Fruit fly (Drosophila melanogaster) whole organism, embryonic: Measurements from ENCODE around the gene ics.

Experiments
- Bdp1 ChIP-seq: fragments of 200-800 bp; sonication (Bioruptor generic); optimal IDR thresholded peaks from 3 replicates; lab custom pipeline; 2016; ENCODE audit warnings: missing biosample characterization, missing genetic modification characterization
- CG10321 ChIP-seq: fragments of 200-800 bp; sonication (Bioruptor generic); IDR thresholded peaks from 2 replicates; pipeline ENCODE4 v1.3.6; 2022; ENCODE audit warnings: missing biosample characterization, missing genetic modification characterization
- CG11085 ChIP-seq: fragments of 200-800 bp; sonication (Bioruptor generic); IDR thresholded peaks from 2 replicates; pipeline ENCODE4 v1.3.6; 2022; ENCODE audit warnings: missing biosample characterization, missing genetic modification characterization
- CG12942 ChIP-seq: fragments of 200-800 bp; sonication (Bioruptor generic); optimal IDR thresholded peaks from 3 replicates; lab custom pipeline; 2016; ENCODE audit warnings: missing biosample characterization, missing genetic modification characterization
- CG14860 ChIP-seq: fragments of 200-800 bp; sonication (Bioruptor generic); IDR thresholded peaks from 3 replicates; pipeline ENCODE4 v1.3.6; 2022; ENCODE audit warnings: missing biosample characterization, missing genetic modification characterization; ENCODE audit not compliant: partially characterized antibody
- CG15479 ChIP-seq: fragments of 200-800 bp; sonication (Bioruptor generic); optimal IDR thresholded peaks from 3 replicates; lab custom pipeline; 2019; ENCODE audit warnings: missing biosample characterization, mild to moderate bottlenecking, missing genetic modification characterization, moderate library complexity
- CG18262 ChIP-seq: fragments of 200-800 bp; optimal IDR thresholded peaks from 3 replicates; lab custom pipeline; 2019; ENCODE audit warnings: missing biosample characterization, mild to moderate bottlenecking, missing genetic modification characterization, moderate library complexity
- CG18599 ChIP-seq: fragments of 200-800 bp; sonication (Bioruptor generic); optimal IDR thresholded peaks from 3 replicates; lab custom pipeline; 2017; ENCODE audit warnings: missing biosample characterization, missing genetic modification characterization, mild to moderate bottlenecking, moderate library complexity, missing genetic modification reagents
- CG31388 ChIP-seq: fragments of 200-800 bp; sonication (Bioruptor generic); optimal IDR thresholded peaks from 2 replicates; lab custom pipeline; 2016; ENCODE audit warnings: missing biosample characterization, missing genetic modification characterization
- CG32767 ChIP-seq: fragments of 200-800 bp; sonication (Bioruptor generic); IDR thresholded peaks from 2 replicates; pipeline ENCODE4 v1.3.6; 2022; ENCODE audit warnings: missing biosample characterization, missing genetic modification characterization
- CG3281 ChIP-seq: fragments of 200-800 bp; sonication (Bioruptor generic); optimal IDR thresholded peaks from 3 replicates; lab custom pipeline; 2017; ENCODE audit warnings: missing biosample characterization, mild to moderate bottlenecking, missing genetic modification characterization
- CG33213 ChIP-seq: fragments of 200-800 bp; sonication (Bioruptor generic); optimal IDR thresholded peaks from 3 replicates; lab custom pipeline; 2016; ENCODE audit warnings: missing biosample characterization, missing genetic modification characterization
- CG4282 ChIP-seq: fragments of 200-800 bp; sonication (Bioruptor generic); optimal IDR thresholded peaks from 2 replicates; lab custom pipeline; 2016; ENCODE audit warnings: missing biosample characterization, missing genetic modification characterization
- CG4617 ChIP-seq: fragments of 200-800 bp; sonication (Bioruptor generic); optimal IDR thresholded peaks from 3 replicates; lab custom pipeline; 2016; ENCODE audit warnings: missing biosample characterization, missing genetic modification characterization, borderline replicate concordance
- CG5180 ChIP-seq: fragments of 200-800 bp; sonication (Bioruptor generic); optimal IDR thresholded peaks from 3 replicates; lab custom pipeline; 2017; ENCODE audit warnings: missing biosample characterization, missing genetic modification characterization, mild to moderate bottlenecking, moderate library complexity, missing genetic modification reagents
- CG6254 ChIP-seq: fragments of 200-800 bp; sonication (Bioruptor generic); optimal IDR thresholded peaks from 3 replicates; lab custom pipeline; 2017; ENCODE audit warnings: mild to moderate bottlenecking, missing biosample characterization, missing genetic modification reagents, missing genetic modification characterization
- CG7839 ChIP-seq: fragments of 200-800 bp; sonication (Bioruptor generic); optimal IDR thresholded peaks from 3 replicates; lab custom pipeline; 2018; ENCODE audit warnings: missing biosample characterization, mild to moderate bottlenecking, missing genetic modification characterization, moderate library complexity
- CG8089 ChIP-seq: fragments of 200-800 bp; sonication (Bioruptor generic); optimal IDR thresholded peaks from 3 replicates; lab custom pipeline; 2016; ENCODE audit warnings: missing biosample characterization, missing genetic modification characterization
- Dp ChIP-seq: fragments of 200-800 bp; sonication (Bioruptor generic); optimal IDR thresholded peaks from 2 replicates; lab custom pipeline; 2018; ENCODE audit warnings: missing biosample characterization, mild to moderate bottlenecking, missing genetic modification characterization, moderate library complexity
- MTF-1 ChIP-seq: fragments of 200-800 bp; sonication (Bioruptor generic); optimal IDR thresholded peaks from 2 replicates; lab custom pipeline; 2018; ENCODE audit warnings: missing biosample characterization, mild to moderate bottlenecking, missing genetic modification characterization, borderline replicate concordance
- Med ChIP-seq: fragments of 200-800 bp; sonication (Bioruptor generic); peaks from one replicate; lab custom pipeline; 2016; ENCODE audit warnings: missing biosample characterization, missing genetic modification characterization, mild to moderate bottlenecking, inconsistent platforms, moderate library complexity
- Meics ChIP-seq: fragments of 200-800 bp; sonication (Bioruptor generic); optimal IDR thresholded peaks from 2 replicates; lab custom pipeline; 2017; ENCODE audit warnings: missing biosample characterization, mild to moderate bottlenecking, missing genetic modification characterization
- Opbp ChIP-seq: fragments of 200-800 bp; sonication (Bioruptor generic); IDR thresholded peaks from 3 replicates; pipeline ENCODE4 v1.3.6; 2022; ENCODE audit warnings: missing biosample characterization, missing genetic modification characterization; ENCODE audit not compliant: partially characterized antibody
- Poxn ChIP-seq: fragments of 200-800 bp; sonication (Bioruptor generic); IDR thresholded peaks from 2 replicates; pipeline ENCODE4 v1.3.6; 2022; ENCODE audit warnings: missing biosample characterization, missing genetic modification characterization
- Trl ChIP-seq, 3 experiments: fragments of >200 bp in 2 of 3; fragments of 200-800 bp in 1 of 3; sonication (Bioruptor generic) in 1 of 3; optimal IDR thresholded peaks; 2 replicates in 1 of 3; 3 replicates in 2 of 3; lab custom pipeline; 2016 to 2017; ENCODE audit warnings: missing biosample characterization in 1 of 3, missing genetic modification characterization in 1 of 3
- Xrp1 ChIP-seq: fragments of 200-800 bp; sonication (Bioruptor generic); IDR thresholded peaks from 2 replicates; pipeline ENCODE4 v1.3.6; 2022; ENCODE audit warnings: missing biosample characterization, missing genetic modification characterization
- YL-1 ChIP-seq: fragments of 200-800 bp; sonication (Bioruptor generic); optimal IDR thresholded peaks from 3 replicates; lab custom pipeline; 2017; ENCODE audit warnings: missing biosample characterization, mild to moderate bottlenecking, missing genetic modification characterization
- ab ChIP-seq: fragments of 200-800 bp; sonication (Bioruptor generic); optimal IDR thresholded peaks from 2 replicates; lab custom pipeline; 2016; ENCODE audit warnings: missing biosample characterization, missing genetic modification characterization
- abd-A ChIP-seq: fragments of 200-800 bp; sonication (Bioruptor generic); optimal IDR thresholded peaks from 3 replicates; lab custom pipeline; 2019; ENCODE audit warnings: missing biosample characterization, mild to moderate bottlenecking, missing genetic modification characterization, moderate library complexity
- ci ChIP-seq: fragments of 200-800 bp; sonication (Bioruptor generic); IDR thresholded peaks from 3 replicates; pipeline ENCODE4 v1.3.6; 2022; ENCODE audit warnings: missing biosample characterization, missing genetic modification characterization
- crol ChIP-seq: fragments of 200-800 bp; sonication (Bioruptor generic); IDR thresholded peaks from 2 replicates; pipeline ENCODE4 v1.3.6; 2022; ENCODE audit warnings: missing biosample characterization, missing genetic modification characterization
- crp ChIP-seq, 2 experiments: fragments of 200-800 bp; sonication (Bioruptor generic); optimal IDR thresholded peaks; 2 replicates in 1 of 2; 3 replicates in 1 of 2; lab custom pipeline; 2017; ENCODE audit warnings: missing biosample characterization in 2 of 2, missing genetic modification characterization in 2 of 2, mild to moderate bottlenecking in 1 of 2, moderate library complexity in 1 of 2
- dmrt11E ChIP-seq: fragments of 200-800 bp; sonication (Bioruptor generic); optimal IDR thresholded peaks from 3 replicates; lab custom pipeline; 2018; ENCODE audit warnings: missing biosample characterization, mild to moderate bottlenecking, missing genetic modification characterization, moderate library complexity
- ewg ChIP-seq: fragments of 200-800 bp; sonication (Bioruptor generic); optimal IDR thresholded peaks from 3 replicates; lab custom pipeline; 2017; ENCODE audit warnings: mild to moderate bottlenecking, missing biosample characterization, missing genetic modification reagents, missing genetic modification characterization
- eyg ChIP-seq: fragments of 200-800 bp; sonication (Bioruptor generic); optimal IDR thresholded peaks from 3 replicates; lab custom pipeline; 2016; ENCODE audit warnings: missing biosample characterization, missing genetic modification characterization
- inv ChIP-seq: fragments of 200-800 bp; sonication (Bioruptor generic); IDR thresholded peaks from 2 replicates; pipeline ENCODE4 v1.3.6; 2022; ENCODE audit warnings: missing biosample characterization, missing genetic modification characterization; ENCODE audit not compliant: partially characterized antibody
- kah ChIP-seq: fragments of 200-800 bp; sonication (Bioruptor generic); optimal IDR thresholded peaks from 2 replicates; lab custom pipeline; 2018; ENCODE audit warnings: missing biosample characterization, mild to moderate bottlenecking, missing genetic modification characterization
- onecut ChIP-seq: fragments of 200-800 bp; sonication (Bioruptor generic); IDR thresholded peaks from 2 replicates; pipeline ENCODE4 v1.3.6; 2022; ENCODE audit warnings: missing biosample characterization, missing genetic modification characterization
- peb ChIP-seq: fragments of 200-800 bp; sonication (Bioruptor generic); IDR thresholded peaks from 2 replicates; pipeline ENCODE4 v1.3.6; 2022; ENCODE audit warnings: missing biosample characterization, missing genetic modification characterization
- row ChIP-seq: fragments of 200-800 bp; sonication (Bioruptor generic); IDR thresholded peaks from 3 replicates; pipeline ENCODE4 v1.3.6; 2022; ENCODE audit warnings: missing biosample characterization, missing genetic modification characterization
- scrt ChIP-seq: fragments of 200-800 bp; sonication (Bioruptor generic); optimal IDR thresholded peaks from 2 replicates; lab custom pipeline; 2018; ENCODE audit warnings: missing biosample characterization, mild to moderate bottlenecking, missing genetic modification characterization, moderate library complexity
- sens ChIP-seq: fragments of 200-800 bp; sonication (Bioruptor generic); peaks from one replicate; lab custom pipeline; 2016; ENCODE audit warnings: missing biosample characterization, missing genetic modification characterization
- sqz ChIP-seq: fragments of 200-800 bp; sonication (Bioruptor generic); optimal IDR thresholded peaks from 3 replicates; lab custom pipeline; 2018; ENCODE audit warnings: missing biosample characterization, mild to moderate bottlenecking, missing genetic modification characterization
- sr ChIP-seq: fragments of 200-800 bp; sonication (Bioruptor generic); IDR thresholded peaks from 3 replicates; pipeline ENCODE4 v1.3.6; 2022; ENCODE audit warnings: missing biosample characterization, missing genetic modification characterization
- ssp ChIP-seq: fragments of 200-800 bp; sonication (Bioruptor generic); IDR thresholded peaks from 2 replicates; pipeline ENCODE4 v1.3.6; 2022; ENCODE audit warnings: missing biosample characterization, missing genetic modification characterization
- stwl ChIP-seq: fragments of 200-800 bp; sonication (Bioruptor generic); optimal IDR thresholded peaks from 3 replicates; lab custom pipeline; 2018; ENCODE audit warnings: missing biosample characterization, mild to moderate bottlenecking, missing genetic modification characterization, moderate library complexity
- trem ChIP-seq: fragments of 200-800 bp; optimal IDR thresholded peaks from 3 replicates; lab custom pipeline; 2019; ENCODE audit warnings: missing biosample characterization, mild to moderate bottlenecking, missing genetic modification characterization, moderate library complexity
- vvl ChIP-seq: fragments of 200-800 bp; sonication (Bioruptor generic); IDR thresholded peaks from 2 replicates; pipeline ENCODE4 v1.3.6; 2022; ENCODE audit warnings: missing biosample characterization, missing genetic modification characterization

The ics gene

DNA sequence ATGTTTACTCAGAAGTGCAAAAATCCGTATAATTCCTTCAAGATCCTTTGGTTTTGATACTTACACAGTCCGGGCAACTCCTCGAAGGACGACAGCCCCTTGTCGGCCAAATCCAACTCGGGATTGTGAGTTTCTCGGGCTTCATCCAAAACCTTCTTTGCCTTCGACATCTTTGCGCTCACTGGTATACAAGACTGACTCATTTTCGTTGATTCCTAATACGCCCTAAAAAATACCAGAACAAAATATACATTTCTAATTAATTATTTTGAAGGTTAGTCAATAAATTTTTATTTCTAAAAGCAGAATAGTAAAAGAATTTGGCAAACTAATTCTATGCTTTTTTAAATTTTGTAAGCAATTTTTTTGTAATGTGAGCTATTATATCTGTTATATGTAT lies 1.4 kb downstream of the ics start (continued):
- TF ChIP-seq Trl (optimal IDR thresholded peaks at IDR 0.05; lab: Kevin White, UChicago) (no peak), Trl (GFP tag; optimal IDR thresholded peaks at IDR 0.05; lab: Kevin White, UChicago) (no peak)

DNA sequence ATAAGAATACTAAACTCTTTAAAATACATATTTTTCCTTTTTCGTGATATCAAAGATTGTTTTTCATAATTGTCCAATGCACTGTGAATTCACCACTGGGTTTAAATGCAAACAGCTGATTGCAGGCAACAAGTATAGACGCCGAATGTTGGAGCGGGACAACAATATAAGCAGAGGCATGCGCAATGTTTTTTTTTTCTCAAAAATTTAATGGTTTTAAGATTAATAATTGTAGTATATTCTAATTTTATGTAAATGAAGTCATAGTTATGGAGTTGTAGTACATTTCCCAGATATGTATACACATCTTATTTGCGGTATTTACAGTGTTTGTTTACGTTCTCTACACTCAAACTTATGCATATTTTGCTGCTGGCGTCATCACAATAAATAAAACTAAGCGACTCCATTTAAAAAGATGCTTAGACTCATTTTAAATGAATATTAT lies 1.9 kb downstream of the ics start:
- TF ChIP-seq abd-A (no peak), Med (GFP tag; lab: Kevin White, UChicago) (peak; percentile 31), CG14860 (GFP tag; lab: Robert Waterston, UW) (no peak), CG33213 (GFP tag; lab: Kevin White, UChicago) (no peak), ssp (GFP tag; lab: Robert Waterston, UW) (no peak), ewg (GFP tag; lab: Kevin White, UChicago) (peak; percentile 97), kah (peak; percentile 80), Xrp1 (0 out of 2 replicates have a peak, but pooled peaks have one; percentile 15), CG7839 (tag; lab: Kevin White, UChicago) (no peak), Poxn (no peak), Bdp1 (GFP tag; lab: Kevin White, UChicago) (no peak), CG31388 (no peak), vvl (GFP tag; lab: Robert Waterston, UW) (peak; percentile 22; the same call in 1 of the 2 replicates), ci (GFP tag; lab: Robert Waterston, UW) (no peak), Meics (GFP tag; lab: Kevin White, UChicago) (no peak), MTF-1 (GFP tag; lab: Kevin White, UChicago) (no peak), row (GFP tag; lab: Robert Waterston, UW) (peak; percentile 34; the same call in 1 of the 3 replicates), YL-1 (GFP tag; lab: Kevin White, UChicago) (peak; percentile 65), CG4282 (no peak), CG18599 (no peak), sqz (GFP tag; lab: Kevin White, UChicago) (peak; percentile 56), peb (GFP tag; lab: Robert Waterston, UW) (no peak), eyg (no peak), sens (GFP tag; lab: Kevin White, UChicago) (peak; percentile 61), scrt (peak; percentile 100), trem (tag; lab: Kevin White, UChicago) (no peak), stwl (peak; percentile 6), inv (no peak), crp (GFP tag; optimal IDR thresholded peaks at IDR 0.05; lab: Kevin White, UChicago) (peak; percentile 22 to 87), CG18262 (tag; lab: Kevin White, UChicago) (peak; percentile 93), CG10321 (GFP tag; lab: Robert Waterston, UW) (peak; percentile 94), sr (GFP tag; lab: Robert Waterston, UW) (no peak), CG11085 (GFP tag; lab: Robert Waterston, UW) (no peak), Opbp (no peak), CG3281 (no peak), CG12942 (GFP tag; lab: Kevin White, UChicago) (no peak), CG15479 (GFP tag; lab: Kevin White, UChicago) (peak; percentile 37), CG32767 (GFP tag; lab: Robert Waterston, UW) (peak; percentile 25; the same call in 1 of the 2 replicates), dmrt11E (tag; lab: Kevin White, UChicago) (no peak), CG8089 (GFP tag; lab: Kevin White, UChicago) (no peak), ab (no peak), Dp (GFP tag; lab: Kevin White, UChicago) (no peak), CG4617 (GFP tag; lab: Kevin White, UChicago) (peak; percentile 38), crol (GFP tag; lab: Robert Waterston, UW) (no peak), CG6254 (GFP tag; lab: Kevin White, UChicago) (peak; percentile 3), onecut (GFP tag; lab: Robert Waterston, UW) (peak; percentile 10; the same call in 1 of the 2 replicates), CG5180 (GFP tag; lab: Kevin White, UChicago) (peak; percentile 71)
